Fruit fly (Drosophila melanogaster): ENCODE data around the gene CtsL4.
A peak's percentile ranks its signal among the peaks of the same experiment; 100 is the strongest.

CtsL4 gene

dm6 chr2L:10381890-10382450 is 25.6 kb upstream of the CtsL4 start, which contains the start of gene CG5096 (continued):
- no peak for TF ChIP-seq croc (GFP tag; conservative IDR thresholded peaks at IDR 0.05)
- TF ChIP-seq CG18764 (GFP tag; optimal IDR thresholded peaks at IDR 0.05), result peak; percentile 68
- no peak for TF ChIP-seq CG14860 (GFP tag; IDR thresholded peaks at IDR 0.05; ENCODE audit: partially characterized antibody)
- TF ChIP-seq CG2199 (GFP tag; IDR thresholded peaks at IDR 0.05), result peak; percentile 70; the same call in 1 of the 3 replicates
- no peak for TF ChIP-seq CG8478 (optimal IDR thresholded peaks at IDR 0.05)
- TF ChIP-seq lilli (GFP tag; optimal IDR thresholded peaks at IDR 0.05), result peak; percentile 93
- peak; percentile 94 for TF ChIP-seq CG13296 (GFP tag; optimal IDR thresholded peaks at IDR 0.05)
- TF ChIP-seq nmo (GFP tag; optimal IDR thresholded peaks at IDR 0.05), result peak; percentile 88
- TF ChIP-seq CG4328 (GFP tag; optimal IDR thresholded peaks at IDR 0.05), result peak; percentile 62
- peak; percentile 94 for TF ChIP-seq Dek (tag; optimal IDR thresholded peaks at IDR 0.05)
- peak; percentile 86 for TF ChIP-seq lmd (GFP tag; IDR thresholded peaks at IDR 0.05)
- no peak for TF ChIP-seq chinmo (GFP tag; IDR thresholded peaks at IDR 0.05; ENCODE audit: partially characterized antibody)
- no peak for TF ChIP-seq hbn (GFP tag; IDR thresholded peaks at IDR 0.05; ENCODE audit: partially characterized antibody)
- peak; percentile 80 for TF ChIP-seq CG7987 (GFP tag; optimal IDR thresholded peaks at IDR 0.05)
- TF ChIP-seq CG7745 (tag; optimal IDR thresholded peaks at IDR 0.05), result no peak
- peak; percentile 82 for TF ChIP-seq CG12744 (GFP tag; optimal IDR thresholded peaks at IDR 0.05)
- no peak for TF ChIP-seq Hr78 (GFP tag; optimal IDR thresholded peaks at IDR 0.05)
- peak; percentile 58 to 93 for TF ChIP-seq Hr51 (GFP tag; optimal IDR thresholded peaks at IDR 0.05)
- peak; percentile 89 for TF ChIP-seq CG6689 (GFP tag; IDR thresholded peaks at IDR 0.05)
- TF ChIP-seq Hsf (GFP tag; optimal IDR thresholded peaks at IDR 0.05), result peak; percentile 79
- peak; percentile 79 for TF ChIP-seq Hr3 (GFP tag; optimal IDR thresholded peaks at IDR 0.05)
- TF ChIP-seq Oaz (GFP tag; IDR thresholded peaks at IDR 0.05), result peak; percentile 85
- peak; percentile 49 for TF ChIP-seq CG3995 (GFP tag; optimal IDR thresholded peaks at IDR 0.05)
- TF ChIP-seq Sox100B (GFP tag; optimal IDR thresholded peaks at IDR 0.05), result peak; percentile 83
- no peak for TF ChIP-seq Elba2 (GFP tag; optimal IDR thresholded peaks at IDR 0.05)
- TF ChIP-seq Drgx (GFP tag; IDR thresholded peaks at IDR 0.05), result peak; percentile 45; the same call in 1 of the 2 replicates
- TF ChIP-seq ftz-f1 (GFP tag; optimal IDR thresholded peaks at IDR 0.05), result peak; percentile 29
- peak; percentile 71 for TF ChIP-seq CG31365 (tag; optimal IDR thresholded peaks at IDR 0.05)
- TF ChIP-seq Nf-YA (GFP tag; IDR thresholded peaks at IDR 0.05), result peak; percentile 76
- TF ChIP-seq corto (GFP tag; optimal IDR thresholded peaks at IDR 0.05), result peak; percentile 27
- TF ChIP-seq tin (GFP tag; optimal IDR thresholded peaks at IDR 0.05), result peak; percentile 67
- TF ChIP-seq Aef1 (GFP tag; IDR thresholded peaks at IDR 0.05), result peak; percentile 88
- TF ChIP-seq CG9609 (GFP tag; optimal IDR thresholded peaks at IDR 0.05), result peak; percentile 53
- TF ChIP-seq Dp (GFP tag; optimal IDR thresholded peaks at IDR 0.05), result no peak
- TF ChIP-seq danr (GFP tag; IDR thresholded peaks at IDR 0.05), result peak; percentile 81
- TF ChIP-seq cad (GFP tag; optimal IDR thresholded peaks at IDR 0.05), result no peak
- TF ChIP-seq CG7372 (GFP tag; IDR thresholded peaks at IDR 0.05), result peak; percentile 81
- TF ChIP-seq CG1832 (GFP tag; optimal IDR thresholded peaks at IDR 0.05), result no peak
- no peak for TF ChIP-seq Hr39 (optimal IDR thresholded peaks at IDR 0.05)
- peak; percentile 60 for TF ChIP-seq Ravus (GFP tag; IDR thresholded peaks at IDR 0.05)
- TF ChIP-seq sna (GFP tag; IDR thresholded peaks at IDR 0.05; ENCODE audit: partially characterized antibody), result no peak
- TF ChIP-seq CG17328 (GFP tag; IDR thresholded peaks at IDR 0.05), result peak; percentile 83
- TF ChIP-seq Sry-β (GFP tag; optimal IDR thresholded peaks at IDR 0.05), result peak; percentile 22
- TF ChIP-seq CG11085 (GFP tag; IDR thresholded peaks at IDR 0.05), result peak; percentile 83
- TF ChIP-seq CG12219 (GFP tag; optimal IDR thresholded peaks at IDR 0.05), result peak; percentile 89
- peak; percentile 85 for TF ChIP-seq CG15514 (GFP tag; optimal IDR thresholded peaks at IDR 0.05)
- peak; percentile 14 for TF ChIP-seq CG16815 (GFP tag; optimal IDR thresholded peaks at IDR 0.05)
- TF ChIP-seq wek (GFP tag; optimal IDR thresholded peaks at IDR 0.05), result peak; percentile 48
- peak; percentile 76 for TF ChIP-seq Adf1 (GFP tag; IDR thresholded peaks at IDR 0.05)
- TF ChIP-seq Dll (GFP tag; IDR thresholded peaks at IDR 0.05; ENCODE audit: partially characterized antibody), result no peak
